Fruit fly (Drosophila melanogaster) whole organism, embryonic: ENCODE results near the gene Ilk.

ENCODE experiments used
- CG10209 ChIP-seq: fragments of 200-800 bp; sonication (Bioruptor generic); optimal IDR thresholded peaks from 3 replicates; lab custom pipeline; 2017; ENCODE audit warnings: missing biosample characterization, mild to moderate bottlenecking, missing genetic modification characterization, missing genetic modification reagents
- CG10654 ChIP-seq: fragments of 200-800 bp; sonication (Bioruptor generic); optimal IDR thresholded peaks from 2 replicates; lab custom pipeline; 2016; ENCODE audit warnings: missing biosample characterization, missing genetic modification characterization
- CG11085 ChIP-seq: fragments of 200-800 bp; sonication (Bioruptor generic); IDR thresholded peaks from 2 replicates; pipeline ENCODE4 v1.3.6; 2022; ENCODE audit warnings: missing biosample characterization, missing genetic modification characterization
- CG12155 ChIP-seq: fragments of 200-800 bp; sonication (Bioruptor generic); optimal IDR thresholded peaks from 3 replicates; lab custom pipeline; 2016; ENCODE audit warnings: missing biosample characterization, missing genetic modification characterization
- CG12391 ChIP-seq: fragments of 200-800 bp; sonication (Bioruptor generic); optimal IDR thresholded peaks from 3 replicates; lab custom pipeline; 2018; ENCODE audit warnings: missing biosample characterization, mild to moderate bottlenecking, missing genetic modification characterization, moderate library complexity
- CG14710 ChIP-seq: fragments of 200-800 bp; sonication (Bioruptor generic); optimal IDR thresholded peaks from 3 replicates; lab custom pipeline; 2019; ENCODE audit warnings: missing biosample characterization, mild to moderate bottlenecking, missing genetic modification characterization, moderate library complexity
- CG14860 ChIP-seq: fragments of 200-800 bp; sonication (Bioruptor generic); IDR thresholded peaks from 3 replicates; pipeline ENCODE4 v1.3.6; 2022; ENCODE audit warnings: missing biosample characterization, missing genetic modification characterization; ENCODE audit not compliant: partially characterized antibody
- CG15696 ChIP-seq: fragments of 200-800 bp; sonication (Bioruptor generic); optimal IDR thresholded peaks from 2 replicates; lab custom pipeline; 2019; ENCODE audit warnings: missing biosample characterization, mild to moderate bottlenecking, missing genetic modification characterization, moderate library complexity
- CG1603 ChIP-seq: fragments of 200-800 bp; sonication (Bioruptor generic); optimal IDR thresholded peaks from 2 replicates; lab custom pipeline; 2019; ENCODE audit warnings: missing biosample characterization, mild to moderate bottlenecking, missing genetic modification characterization, moderate library complexity
- CG18476 ChIP-seq: fragments of 200-800 bp; sonication (Bioruptor generic); optimal IDR thresholded peaks from 2 replicates; lab custom pipeline; 2016; ENCODE audit warnings: missing biosample characterization, mild to moderate bottlenecking, missing genetic modification characterization
- CG18764 ChIP-seq: fragments of 200-800 bp; sonication (Bioruptor generic); optimal IDR thresholded peaks from 3 replicates; lab custom pipeline; 2016; ENCODE audit warnings: missing biosample characterization, missing genetic modification characterization
- CG2199 ChIP-seq: fragments of 200-800 bp; sonication (Bioruptor generic); IDR thresholded peaks from 3 replicates; pipeline ENCODE4 v1.3.6; 2022; ENCODE audit warnings: missing biosample characterization, missing genetic modification characterization
- CG30020 ChIP-seq: fragments of 200-800 bp; optimal IDR thresholded peaks from 2 replicates; lab custom pipeline; 2019; ENCODE audit warnings: missing biosample characterization, mild to moderate bottlenecking, missing genetic modification characterization, moderate library complexity
- CG3065 ChIP-seq: fragments of 200-800 bp; sonication (Bioruptor generic); optimal IDR thresholded peaks from 2 replicates; lab custom pipeline; 2016; ENCODE audit warnings: missing biosample characterization, missing genetic modification characterization
- CG34376 ChIP-seq: fragments of 200-800 bp; sonication (Bioruptor generic); optimal IDR thresholded peaks from 2 replicates; lab custom pipeline; 2018; ENCODE audit warnings: missing biosample characterization, mild to moderate bottlenecking, missing genetic modification characterization
- CG34422 ChIP-seq: fragments of 200-800 bp; sonication (Bioruptor generic); IDR thresholded peaks from 3 replicates; pipeline ENCODE4 v1.3.6; 2022; ENCODE audit warnings: missing biosample characterization, missing genetic modification characterization
- CG4854 ChIP-seq: fragments of 200-800 bp; sonication (Bioruptor generic); optimal IDR thresholded peaks from 2 replicates; lab custom pipeline; 2016; ENCODE audit warnings: missing biosample characterization, missing genetic modification characterization, inconsistent platforms
- CG5953 ChIP-seq: fragments of 200-800 bp; sonication (Bioruptor generic); IDR thresholded peaks from 2 replicates; pipeline ENCODE4 v1.3.6; 2022; ENCODE audit warnings: missing biosample characterization, missing genetic modification characterization
- CG7928 ChIP-seq: fragments of 200-800 bp; sonication (Bioruptor generic); optimal IDR thresholded peaks from 2 replicates; lab custom pipeline; 2017; ENCODE audit warnings: missing biosample characterization, mild to moderate bottlenecking, missing genetic modification characterization
- CG8478 ChIP-seq: fragments of >200 bp; optimal IDR thresholded peaks from 2 replicates; lab custom pipeline; 2018
- CG8765 ChIP-seq: fragments of 200-800 bp; sonication (Bioruptor generic); IDR thresholded peaks from 2 replicates; pipeline ENCODE4 v1.3.6; 2022; ENCODE audit warnings: missing biosample characterization, missing genetic modification characterization
- Dref ChIP-seq: fragments of 200-800 bp; sonication (Bioruptor generic); IDR thresholded peaks from 2 replicates; pipeline ENCODE4 v1.3.6; 2022; ENCODE audit warnings: missing biosample characterization, missing genetic modification characterization
- Hmr ChIP-seq: fragments of 200-800 bp; sonication (Bioruptor generic); optimal IDR thresholded peaks from 3 replicates; lab custom pipeline; 2017; ENCODE audit warnings: mild to moderate bottlenecking, missing biosample characterization, missing genetic modification reagents, missing genetic modification characterization
- Hsf ChIP-seq: fragments of 200-800 bp; sonication (Bioruptor generic); optimal IDR thresholded peaks from 3 replicates; lab custom pipeline; 2016; ENCODE audit warnings: missing biosample characterization, missing genetic modification characterization
- Lhr ChIP-seq: fragments of 200-800 bp; sonication (Bioruptor generic); optimal IDR thresholded peaks from 3 replicates; lab custom pipeline; 2017; ENCODE audit warnings: mild to moderate bottlenecking, missing biosample characterization, missing genetic modification reagents, missing genetic modification characterization
- MESR4 ChIP-seq: fragments of 200-800 bp; sonication (Bioruptor generic); optimal IDR thresholded peaks from 2 replicates; lab custom pipeline; 2018; ENCODE audit warnings: missing biosample characterization, mild to moderate bottlenecking, missing genetic modification characterization, moderate library complexity
- Mad ChIP-seq: fragments of 200-800 bp; sonication (Bioruptor generic); optimal IDR thresholded peaks from 2 replicates; lab custom pipeline; 2016; ENCODE audit warnings: missing biosample characterization, missing genetic modification characterization
- Sin3A ChIP-seq: fragments of >200 bp; optimal IDR thresholded peaks from 2 replicates; lab custom pipeline; 2018
- TFAM ChIP-seq: fragments of 200-800 bp; sonication (Bioruptor generic); optimal IDR thresholded peaks from 2 replicates; lab custom pipeline; 2017; ENCODE audit warnings: missing biosample characterization, missing genetic modification characterization, inconsistent platforms
- Xbp1 ChIP-seq: fragments of 200-800 bp; sonication (Bioruptor generic); optimal IDR thresholded peaks from 3 replicates; lab custom pipeline; 2016; ENCODE audit warnings: missing biosample characterization, mild to moderate bottlenecking, missing genetic modification characterization
- YL-1 ChIP-seq: fragments of 200-800 bp; sonication (Bioruptor generic); optimal IDR thresholded peaks from 3 replicates; lab custom pipeline; 2017; ENCODE audit warnings: missing biosample characterization, mild to moderate bottlenecking, missing genetic modification characterization
- amos ChIP-seq: fragments of 200-800 bp; sonication (Bioruptor generic); IDR thresholded peaks from 2 replicates; pipeline ENCODE4 v1.3.6; 2022; ENCODE audit warnings: missing biosample characterization, missing genetic modification characterization; ENCODE audit not compliant: partially characterized antibody
- bbx ChIP-seq: fragments of 200-800 bp; sonication (Bioruptor generic); IDR thresholded peaks from 2 replicates; pipeline ENCODE4 v1.3.6; 2022; ENCODE audit warnings: missing biosample characterization, missing genetic modification characterization; ENCODE audit not compliant: partially characterized antibody
- bowl ChIP-seq: fragments of 200-800 bp; sonication (Bioruptor generic); IDR thresholded peaks from 2 replicates; pipeline ENCODE4 v1.3.6; 2022; ENCODE audit warnings: missing biosample characterization, missing genetic modification characterization
- cg ChIP-seq: fragments of 200-800 bp; sonication (Bioruptor generic); optimal IDR thresholded peaks from 3 replicates; lab custom pipeline; 2019; ENCODE audit warnings: missing biosample characterization, mild to moderate bottlenecking, missing genetic modification characterization, moderate library complexity
- chn ChIP-seq: fragments of 200-800 bp; sonication (Bioruptor generic); optimal IDR thresholded peaks from 2 replicates; lab custom pipeline; 2016; ENCODE audit warnings: missing biosample characterization, missing genetic modification characterization
- gce ChIP-seq: fragments of 200-800 bp; sonication (Bioruptor generic); IDR thresholded peaks from 3 replicates; pipeline ENCODE4 v1.3.6; 2022; ENCODE audit warnings: missing biosample characterization, missing genetic modification characterization
- hbn ChIP-seq: fragments of 200-800 bp; sonication (Bioruptor generic); IDR thresholded peaks from 2 replicates; pipeline ENCODE4 v1.3.6; 2022; ENCODE audit warnings: missing biosample characterization, missing genetic modification characterization; ENCODE audit not compliant: partially characterized antibody
- mirr ChIP-seq: fragments of 200-800 bp; sonication (Bioruptor generic); optimal IDR thresholded peaks from 3 replicates; lab custom pipeline; 2018; ENCODE audit warnings: missing biosample characterization, mild to moderate bottlenecking, missing genetic modification characterization
- nerfin-1 ChIP-seq: fragments of 200-800 bp; sonication (Bioruptor generic); optimal IDR thresholded peaks from 3 replicates; lab custom pipeline; 2019; ENCODE audit warnings: missing biosample characterization, mild to moderate bottlenecking, missing genetic modification characterization, moderate library complexity
- phol ChIP-seq: fragments of 200-800 bp; sonication (Bioruptor generic); optimal IDR thresholded peaks from 3 replicates; lab custom pipeline; 2018; ENCODE audit warnings: missing biosample characterization, mild to moderate bottlenecking, missing genetic modification characterization, moderate library complexity
- pita ChIP-seq: fragments of 200-800 bp; sonication (Bioruptor generic); optimal IDR thresholded peaks from 2 replicates; lab custom pipeline; 2017; ENCODE audit warnings: missing biosample characterization, mild to moderate bottlenecking, missing genetic modification characterization
- ro ChIP-seq: fragments of 200-800 bp; sonication (Bioruptor generic); IDR thresholded peaks from 2 replicates; pipeline ENCODE4 v1.3.6; 2022; ENCODE audit warnings: missing biosample characterization, missing genetic modification characterization
- slou ChIP-seq: fragments of 200-800 bp; sonication (Bioruptor generic); optimal IDR thresholded peaks from 3 replicates; lab custom pipeline; 2016; ENCODE audit warnings: missing biosample characterization, missing genetic modification characterization
- sqz ChIP-seq: fragments of 200-800 bp; sonication (Bioruptor generic); optimal IDR thresholded peaks from 3 replicates; lab custom pipeline; 2018; ENCODE audit warnings: missing biosample characterization, mild to moderate bottlenecking, missing genetic modification characterization
- ssp ChIP-seq: fragments of 200-800 bp; sonication (Bioruptor generic); IDR thresholded peaks from 2 replicates; pipeline ENCODE4 v1.3.6; 2022; ENCODE audit warnings: missing biosample characterization, missing genetic modification characterization
- vnd ChIP-seq: fragments of 200-800 bp; sonication (Bioruptor generic); IDR thresholded peaks from 3 replicates; pipeline ENCODE4 v1.3.6; 2022; ENCODE audit warnings: missing biosample characterization, missing genetic modification characterization; ENCODE audit not compliant: partially characterized antibody
- vvl ChIP-seq: fragments of 200-800 bp; sonication (Bioruptor generic); IDR thresholded peaks from 2 replicates; pipeline ENCODE4 v1.3.6; 2022; ENCODE audit warnings: missing biosample characterization, missing genetic modification characterization
- wdn ChIP-seq: fragments of 200-800 bp; sonication (Bioruptor generic); IDR thresholded peaks from 2 replicates; pipeline ENCODE4 v1.3.6; 2022; ENCODE audit warnings: missing biosample characterization, missing genetic modification characterization

The Ilk gene

DNA sequence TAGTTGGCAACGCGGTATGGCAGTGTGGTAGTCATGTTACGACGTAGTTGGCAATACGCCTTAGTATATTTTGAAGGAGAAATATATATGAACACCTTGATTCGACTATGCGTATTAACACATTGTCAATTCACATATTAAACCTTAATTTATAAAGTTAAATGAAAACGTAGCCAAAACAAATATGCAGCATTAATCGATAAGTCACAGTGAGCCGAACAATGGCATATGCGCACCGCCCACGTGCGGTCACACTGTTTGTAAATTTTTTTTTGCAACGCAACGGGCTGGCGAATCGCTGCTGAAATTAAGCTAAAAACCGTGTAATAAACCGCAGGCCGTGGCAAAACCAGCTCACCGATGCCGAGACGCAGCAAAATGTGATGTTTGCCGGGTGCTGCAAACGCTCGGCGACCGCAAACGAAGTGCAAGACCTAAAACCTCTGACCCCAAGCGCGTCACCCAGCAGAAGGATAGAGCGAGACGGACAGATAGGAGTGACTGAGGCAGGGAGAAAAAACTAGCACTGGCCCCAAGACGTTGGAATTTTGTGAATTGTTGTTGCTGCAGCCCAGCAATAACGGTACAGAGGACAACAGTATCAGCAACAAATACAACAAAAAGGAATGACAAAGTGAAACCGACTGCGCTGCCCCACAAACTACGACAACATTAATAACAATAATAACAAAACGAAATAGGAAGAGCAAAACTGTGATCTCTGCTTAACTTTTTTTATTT, 41.0 kb upstream of the Ilk start (continued):
- TF ChIP-seq Dref (GFP tag; lab: Robert Waterston, UW), result peak; percentile 61; the same call in 1 of the 2 replicates
- TF ChIP-seq bowl (GFP tag; lab: Robert Waterston, UW), result no peak
- peak; percentile 81 for TF ChIP-seq CG1603 (tag; lab: Kevin White, UChicago)
- no peak for TF ChIP-seq CG5953
- TF ChIP-seq vnd (GFP tag; lab: Robert Waterston, UW), result 0 out of 3 replicates have a peak, but pooled peaks have one; percentile 29
- TF ChIP-seq CG18764, result no peak
- TF ChIP-seq CG11085 (GFP tag; lab: Robert Waterston, UW), result no peak
- TF ChIP-seq Hmr (GFP tag; lab: Kevin White, UChicago), result peak; percentile 39
- TF ChIP-seq gce (GFP tag; lab: Robert Waterston, UW), result no peak
- TF ChIP-seq nerfin-1, result peak; percentile 50
- no peak for TF ChIP-seq CG15696 (tag; lab: Kevin White, UChicago)
- peak; percentile 65 for TF ChIP-seq CG14710
- TF ChIP-seq CG12391, result peak; percentile 32
- TF ChIP-seq ro, result no peak
- 0 out of 2 replicates have a peak, but pooled peaks have one; percentile 48 for TF ChIP-seq bbx (GFP tag; lab: Robert Waterston, UW)
- peak; percentile 91 for TF ChIP-seq MESR4 (GFP tag; lab: Kevin White, UChicago)
- TF ChIP-seq TFAM (GFP tag; lab: Kevin White, UChicago), result no peak
- TF ChIP-seq CG10654 (GFP tag; lab: Kevin White, UChicago), result no peak
- TF ChIP-seq CG4854 (GFP tag; lab: Kevin White, UChicago), result peak; percentile 97
- TF ChIP-seq CG2199 (GFP tag; lab: Robert Waterston, UW), result no peak
- no peak for TF ChIP-seq CG12155 (GFP tag; lab: Kevin White, UChicago)
- peak; percentile 65 for TF ChIP-seq phol (tag; lab: Kevin White, UChicago)
- TF ChIP-seq CG18476 (GFP tag; lab: Kevin White, UChicago), result no peak
- TF ChIP-seq CG30020 (tag; lab: Kevin White, UChicago), result peak; percentile 3
- TF ChIP-seq Hsf (GFP tag; lab: Kevin White, UChicago), result no peak
- TF ChIP-seq ssp (GFP tag; lab: Robert Waterston, UW), result peak; percentile 50
- peak; percentile 85 for TF ChIP-seq sqz (GFP tag; lab: Kevin White, UChicago)
- TF ChIP-seq slou, result no peak
- peak; percentile 10 for TF ChIP-seq CG7928 (GFP tag; lab: Kevin White, UChicago)
- no peak for TF ChIP-seq CG3065
- 0 out of 2 replicates have a peak, but pooled peaks have one; percentile 25 for TF ChIP-seq amos (GFP tag; lab: Robert Waterston, UW)
- peak; percentile 45 for TF ChIP-seq chn (GFP tag; lab: Kevin White, UChicago)
- peak; percentile 76 for TF ChIP-seq YL-1 (GFP tag; lab: Kevin White, UChicago)
- peak; percentile 11 for TF ChIP-seq Mad (GFP tag; lab: Kevin White, UChicago)
- no peak for TF ChIP-seq Xbp1 (GFP tag; lab: Kevin White, UChicago)
- peak; percentile 85 for TF ChIP-seq Lhr (GFP tag; lab: Kevin White, UChicago)

dm6 chr3L:21176276-21176934, 40.3 kb upstream of the Ilk start:
- TF ChIP-seq wdn (GFP tag; lab: Robert Waterston, UW), result no peak
- TF ChIP-seq CG34376 (GFP tag; lab: Kevin White, UChicago), result peak; percentile 21
- no peak for TF ChIP-seq CG10209 (GFP tag; lab: Kevin White, UChicago)
- TF ChIP-seq hbn, result 0 out of 2 replicates have a peak, but pooled peaks have one; percentile 15
- TF ChIP-seq mirr (GFP tag; lab: Kevin White, UChicago), result peak; percentile 21
- TF ChIP-seq Sin3A, result no peak
- TF ChIP-seq CG14860 (GFP tag; lab: Robert Waterston, UW), result no peak
- no peak for TF ChIP-seq pita (GFP tag; lab: Kevin White, UChicago)
- TF ChIP-seq Lhr (GFP tag; lab: Kevin White, UChicago), result no peak
- TF ChIP-seq vvl (GFP tag; lab: Robert Waterston, UW), result no peak
- TF ChIP-seq CG8765 (GFP tag; lab: Robert Waterston, UW), result no peak
- TF ChIP-seq cg, result peak; percentile 48
- no peak for TF ChIP-seq CG8478 (lab: Kevin White, UChicago)
- TF ChIP-seq CG34422 (GFP tag; lab: Robert Waterston, UW), result peak; percentile 13; the same call in 1 of the 3 replicates
